Fruit fly (Drosophila melanogaster) S2 (cell line): ENCODE measurements around the gene Obp99d.

Source experiments
- CG8478 ChIP-seq: fragments of >200 bp; optimal IDR thresholded peaks from 2 replicates; lab custom pipeline; 2018
- CTCF ChIP-seq, 2 experiments: fragments of >200 bp; optimal IDR thresholded peaks; 2 replicates each; lab custom pipeline; 2018

Obp99d gene

dm6 chr3R:29697841-29698240, 16.5 kb upstream of the Obp99d start:
- TF ChIP-seq CTCF (optimal IDR thresholded peaks at IDR 0.05; lab: Kevin White, UChicago) (no peak), CG8478 (lab: Kevin White, UChicago) (no peak)

DNA sequence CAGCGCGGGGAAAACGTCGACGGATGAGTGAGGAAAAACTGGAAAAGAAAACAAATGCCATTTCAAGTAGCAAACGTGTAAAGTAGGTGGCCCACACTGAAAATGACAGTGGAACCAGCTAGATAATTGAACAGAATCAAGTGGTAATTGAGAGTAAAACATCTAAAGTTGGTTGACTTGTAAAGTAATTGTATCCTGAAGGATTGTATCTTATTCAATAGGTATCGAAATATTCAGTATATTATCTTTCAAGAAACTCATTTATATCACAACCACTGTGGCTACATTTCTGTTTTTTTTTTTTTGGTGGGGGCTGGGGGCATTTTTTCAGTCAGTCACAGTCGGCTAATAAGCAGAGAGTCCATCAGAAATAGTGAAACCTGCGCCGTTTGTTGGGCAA, 15.1 kb upstream of the Obp99d start:
- TF ChIP-seq CTCF (optimal IDR thresholded peaks at IDR 0.05; lab: Kevin White, UChicago) = no peak
- TF ChIP-seq CG8478 (lab: Kevin White, UChicago) = no peak

- TF ChIP-seq CTCF (optimal IDR thresholded peaks at IDR 0.05; lab: Kevin White, UChicago) (no peak), CG8478 (lab: Kevin White, UChicago) (no peak)
Measured at dm6 chr3R:29701739-29702138, 12.6 kb upstream of the Obp99d start.

dm6 chr3R:29704557-29704956, 9.7 kb upstream of the Obp99d start:
- TF ChIP-seq CG8478 (lab: Kevin White, UChicago) = no peak
- no peak for TF ChIP-seq CTCF (optimal IDR thresholded peaks at IDR 0.05; lab: Kevin White, UChicago)

DNA sequence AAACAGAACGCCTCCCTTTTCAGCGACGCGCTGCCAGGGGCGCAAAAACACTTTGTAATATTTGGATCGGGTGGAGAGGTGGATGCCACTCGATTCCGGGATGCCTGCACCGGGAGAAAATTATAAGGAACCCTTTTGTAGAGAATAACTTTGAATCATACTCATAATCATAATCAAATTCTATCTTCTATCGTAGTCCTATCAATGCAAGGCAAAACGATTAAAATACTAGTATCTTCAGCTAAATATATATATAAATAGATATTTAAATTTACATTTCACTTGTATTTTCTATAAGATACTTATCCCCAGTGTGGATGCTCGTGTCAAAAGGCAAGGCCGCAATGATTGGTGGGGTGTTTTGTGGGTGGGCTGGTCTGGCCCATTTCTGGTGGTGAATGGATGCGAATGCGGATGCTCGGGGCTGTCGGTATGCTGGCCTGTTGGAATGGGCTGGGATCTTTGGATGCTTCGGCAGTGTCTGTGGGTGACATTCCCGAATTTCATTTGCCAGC, 8.5 kb upstream of the Obp99d start:
- no peak for TF ChIP-seq CTCF (optimal IDR thresholded peaks at IDR 0.05; lab: Kevin White, UChicago)
- no peak for TF ChIP-seq CG8478 (lab: Kevin White, UChicago)

DNA sequence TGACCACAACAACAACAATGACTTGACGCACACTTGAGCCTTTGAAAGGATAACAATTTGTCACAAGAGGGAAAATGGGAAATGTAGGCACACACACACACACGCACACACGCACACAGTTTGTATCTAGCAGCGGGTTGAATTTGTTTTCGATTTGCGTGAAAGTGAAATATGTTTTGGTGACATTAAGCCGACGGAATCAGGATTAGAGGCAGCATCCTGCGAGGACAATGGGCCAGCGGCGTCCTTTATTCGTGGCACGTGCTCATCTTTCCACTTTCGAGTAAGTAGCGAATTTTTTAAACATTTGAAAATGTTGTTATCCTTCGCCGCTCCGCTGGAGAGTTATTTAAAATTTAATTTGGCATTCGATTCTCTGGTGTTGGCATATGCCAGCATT, 7.0 kb upstream of the Obp99d start:
- no peak for TF ChIP-seq CG8478 (lab: Kevin White, UChicago)

dm6 chr3R:29708322-29708721, 6.0 kb upstream of the Obp99d start:
- TF ChIP-seq CTCF (optimal IDR thresholded peaks at IDR 0.05; lab: Kevin White, UChicago) = no peak
- no peak for TF ChIP-seq CG8478 (lab: Kevin White, UChicago)

DNA sequence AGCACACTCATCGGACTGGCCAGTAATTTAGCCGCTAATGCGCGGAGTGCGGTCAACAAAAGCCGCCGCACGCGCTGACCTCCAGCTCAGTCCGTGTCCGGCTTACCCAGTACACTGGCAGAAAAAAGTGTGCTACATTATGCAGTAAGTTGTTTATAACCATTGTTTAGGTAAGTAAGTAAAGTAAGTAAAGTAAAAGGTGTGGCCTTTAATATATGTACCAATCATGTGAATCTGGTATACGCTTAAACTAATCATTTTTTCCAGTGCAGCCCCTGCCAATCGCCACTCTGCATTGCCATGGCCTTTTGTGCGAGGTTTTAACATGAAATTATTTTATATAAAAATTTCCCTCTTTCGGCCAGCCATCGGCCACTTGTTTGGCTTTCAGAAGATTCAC, 2.9 kb upstream of the Obp99d start:
- TF ChIP-seq CG8478 (lab: Kevin White, UChicago) = no peak
- no peak for TF ChIP-seq CTCF (optimal IDR thresholded peaks at IDR 0.05; lab: Kevin White, UChicago)

DNA sequence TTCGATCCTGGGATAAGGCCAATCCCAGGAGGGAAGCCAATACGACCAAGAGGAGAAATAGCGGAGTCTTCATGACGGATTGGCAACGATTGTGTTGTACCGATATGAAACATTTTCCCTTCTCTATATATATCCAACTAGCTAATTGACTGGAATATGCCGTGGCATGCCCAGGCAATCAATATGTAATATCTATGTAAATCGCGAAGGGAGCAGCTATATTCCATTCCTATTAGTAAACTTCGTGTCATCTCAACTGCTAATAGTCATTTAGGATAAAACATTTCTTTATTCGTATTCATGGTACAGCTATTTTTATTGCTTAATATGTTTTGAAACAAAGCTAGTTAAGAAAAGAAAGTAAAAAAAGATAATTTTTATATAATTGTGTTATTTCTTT, 972 bp downstream of the Obp99d start, which contains the start of gene Dup99B:
Gene Dup99B (minus strand): TSS at position 101 of the 400 bp plus-strand sequence.
- no peak for TF ChIP-seq CG8478 (lab: Kevin White, UChicago)
- TF ChIP-seq CTCF (optimal IDR thresholded peaks at IDR 0.05; lab: Kevin White, UChicago) = no peak

dm6 chr3R:29716043-29716781, 1.9 kb downstream of the Obp99d start:
- peak; percentile 84 to 88 for TF ChIP-seq CTCF (optimal IDR thresholded peaks at IDR 0.05; lab: Kevin White, UChicago)
- no peak for TF ChIP-seq CG8478 (lab: Kevin White, UChicago)

DNA sequence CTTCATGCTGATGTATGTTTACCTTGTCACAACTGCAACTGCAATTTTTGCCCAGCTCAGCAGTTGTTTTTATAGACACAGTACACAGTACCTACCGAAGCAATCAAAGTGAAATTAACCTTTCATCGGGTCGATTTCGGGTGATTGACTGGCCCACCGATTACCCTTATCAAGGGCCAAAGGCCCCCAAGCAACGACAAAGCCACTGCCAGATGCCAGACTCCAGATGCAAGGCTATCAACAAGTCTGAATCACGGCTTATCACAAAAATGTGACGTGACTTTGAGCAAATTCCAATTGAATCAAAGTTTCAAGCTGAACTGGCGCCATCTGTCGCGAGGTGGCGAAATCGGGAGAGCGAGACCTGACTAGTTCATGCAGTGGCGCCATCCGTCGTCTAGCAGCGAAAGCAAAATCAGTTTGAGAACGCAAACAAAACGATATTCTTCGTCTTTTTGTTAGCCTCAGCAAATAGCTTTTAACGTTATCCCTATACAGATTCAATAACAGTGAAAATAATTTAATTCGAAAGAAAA, 2.5 kb downstream of the Obp99d start, which contains the start of gene Obp99b:
Gene Obp99b (minus strand): TSS at position 115 of the 536 bp plus-strand sequence.
- TF ChIP-seq CG8478 (lab: Kevin White, UChicago) = no peak
- TF ChIP-seq CTCF (optimal IDR thresholded peaks at IDR 0.05; lab: Kevin White, UChicago) = peak; percentile 96 to 98

- TF ChIP-seq CTCF (optimal IDR thresholded peaks at IDR 0.05; lab: Kevin White, UChicago) (no peak), CG8478 (lab: Kevin White, UChicago) (no peak)
Measured at dm6 chr3R:29717519-29717918, 3.2 kb downstream of the Obp99d start.

- TF ChIP-seq CTCF (optimal IDR thresholded peaks at IDR 0.05; lab: Kevin White, UChicago) (no peak), CG8478 (lab: Kevin White, UChicago) (no peak)
Measured at dm6 chr3R:29718363-29718762, 4.1 kb downstream of the Obp99d start, which contains the start of gene CG15506. Gene CG15506, plus strand, starts transcription at chr3R:29718663.

DNA sequence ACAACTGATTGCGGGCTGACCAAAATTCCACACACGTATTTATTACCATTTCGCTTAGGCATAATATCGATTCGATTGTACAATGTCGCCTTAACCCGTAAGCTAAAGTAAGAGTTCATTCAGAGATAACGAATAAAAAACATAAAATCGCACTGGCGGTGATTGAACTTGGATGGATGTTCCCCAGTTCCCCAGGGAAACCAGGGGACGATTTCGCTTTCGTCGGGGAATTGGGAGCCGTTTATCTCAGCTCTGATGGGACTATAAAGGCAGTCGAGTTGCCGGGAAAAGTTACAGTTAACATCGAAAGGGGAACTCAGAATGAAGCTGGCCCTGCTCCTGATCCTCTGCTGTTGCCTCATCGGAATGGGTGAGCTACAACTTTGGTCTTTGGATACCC, 7.9 kb downstream of the Obp99d start, which contains the start of gene CG34296:
Gene CG34296 (plus strand): TSS at position 301 of the 400 bp plus-strand sequence.
- TF ChIP-seq CTCF (optimal IDR thresholded peaks at IDR 0.05; lab: Kevin White, UChicago) (no peak), CG8478 (lab: Kevin White, UChicago) (no peak)

- no peak for TF ChIP-seq CG8478 (lab: Kevin White, UChicago)
- no peak for TF ChIP-seq CTCF (optimal IDR thresholded peaks at IDR 0.05; lab: Kevin White, UChicago)
Measured at dm6 chr3R:29723048-29723656, 8.8 kb downstream of the Obp99d start, which contains the start of gene Pcd. Gene Pcd, plus strand, starts transcription at chr3R:29723163.
